Worm (Caenorhabditis elegans) whole organism, L1 larva: ENCODE data around the gene nhr-57.

Source experiments
- C16A3.4 ChIP-seq: fragments of 150-350 bp; optimal IDR thresholded peaks from 2 replicates; lab custom pipeline; 2014; ENCODE audit warnings: missing biosample characterization, missing genetic modification characterization
- C34B4.2 ChIP-seq: sonication (generic microtip); optimal IDR thresholded peaks from 2 replicates; lab custom pipeline; 2017; ENCODE audit warnings: mild to moderate bottlenecking, missing genetic modification characterization, missing compliant biosample characterization
- alr-1 ChIP-seq: fragments of 200-800 bp; sonication (Bioruptor generic); optimal IDR thresholded peaks from 2 replicates; lab custom pipeline; 2018; ENCODE audit warnings: borderline replicate concordance, mild to moderate bottlenecking, missing genetic modification characterization, missing compliant biosample characterization
- aly-2 ChIP-seq: fragments of 150-350 bp; optimal IDR thresholded peaks from 2 replicates; lab custom pipeline; 2014; ENCODE audit warnings: missing biosample characterization, missing genetic modification characterization
- ceh-63 ChIP-seq: fragments of 200-800 bp; sonication (Bioruptor generic); optimal IDR thresholded peaks from 2 replicates; lab custom pipeline; 2018; ENCODE audit warnings: mild to moderate bottlenecking, missing genetic modification characterization, missing compliant biosample characterization
- dpl-1 ChIP-seq, 3 experiments: fragments of 150-350 bp in 2 of 3; sonication (generic microtip) in 1 of 3; optimal IDR thresholded peaks; 2 replicates each; lab custom pipeline; 2014 to 2017; ENCODE audit warnings: missing biosample characterization in 3 of 3, missing genetic modification characterization in 3 of 3, missing genetic modification reagents in 3 of 3
- efl-3 ChIP-seq: fragments of 200-800 bp; sonication (Bioruptor generic); optimal IDR thresholded peaks from 2 replicates; lab custom pipeline; 2018; ENCODE audit warnings: mild to moderate bottlenecking, missing genetic modification characterization, missing compliant biosample characterization
- egl-27 ChIP-seq, 2 experiments: fragments of 150-350 bp in 1 of 2; sonication (generic microtip); optimal IDR thresholded peaks; 3 replicates each; lab custom pipeline; 2017 to 2018; ENCODE audit warnings: missing biosample characterization in 2 of 2, missing genetic modification characterization in 2 of 2, missing genetic modification reagents in 2 of 2
- elt-3 ChIP-seq, 6 experiments: fragments of 150-350 bp in 1 of 6; sonication (generic microtip); optimal IDR thresholded peaks; 2 replicates each; lab custom pipeline; 2017 to 2018; ENCODE audit warnings: missing biosample characterization in 6 of 6, missing genetic modification characterization in 6 of 6, inconsistent platforms in 1 of 6
- fkh-10 ChIP-seq: sonication (generic microtip); optimal IDR thresholded peaks from 2 replicates; lab custom pipeline; 2017; ENCODE audit warnings: missing biosample characterization, missing genetic modification reagents, missing genetic modification characterization
- hlh-4 ChIP-seq: sonication (generic microtip); optimal IDR thresholded peaks from 2 replicates; lab custom pipeline; 2016; ENCODE audit warnings: mild to moderate bottlenecking, missing genetic modification characterization, missing compliant biosample characterization
- isw-1 ChIP-seq: fragments of 200-800 bp; sonication (Bioruptor generic); IDR thresholded peaks from 2 replicates; pipeline ENCODE4 v1.3.6; 2022; ENCODE audit warnings: missing genetic modification characterization, missing compliant biosample characterization
- jun-1 ChIP-seq: fragments of 150-350 bp; optimal IDR thresholded peaks from 2 replicates; lab custom pipeline; 2014; ENCODE audit warnings: missing biosample characterization, missing genetic modification reagents, missing genetic modification characterization
- lin-14 ChIP-seq: fragments of 200-800 bp; sonication (Bioruptor generic); optimal IDR thresholded peaks from 2 replicates; lab custom pipeline; 2018; ENCODE audit warnings: mild to moderate bottlenecking, missing genetic modification characterization, moderate library complexity, missing compliant biosample characterization
- lin-15B ChIP-seq: fragments of 150-350 bp; sonication (generic microtip); optimal IDR thresholded peaks from 3 replicates; lab custom pipeline; 2014; ENCODE audit warnings: missing biosample characterization, missing genetic modification characterization
- lin-39 ChIP-seq: fragments of 150-350 bp; optimal IDR thresholded peaks from 2 replicates; lab custom pipeline; 2014; ENCODE audit warnings: missing biosample characterization, missing genetic modification reagents, missing genetic modification characterization
- lir-3 ChIP-seq: sonication (generic microtip); optimal IDR thresholded peaks from 2 replicates; lab custom pipeline; 2016; ENCODE audit warnings: mild to moderate bottlenecking, missing genetic modification characterization, moderate library complexity, missing compliant biosample characterization; ENCODE audit not compliant: poor library complexity
- mep-1 ChIP-seq: fragments of 150-350 bp; optimal IDR thresholded peaks from 2 replicates; lab custom pipeline; 2014; ENCODE audit warnings: missing biosample characterization, missing genetic modification characterization
- nhr-11 ChIP-seq: fragments of 150-350 bp; optimal IDR thresholded peaks from 2 replicates; lab custom pipeline; 2014; ENCODE audit warnings: missing biosample characterization, missing genetic modification characterization
- nhr-28 ChIP-seq: fragments of 150-350 bp; optimal IDR thresholded peaks from 2 replicates; lab custom pipeline; 2014; ENCODE audit warnings: missing biosample characterization, missing genetic modification characterization
- nhr-76 ChIP-seq: sonication (generic microtip); optimal IDR thresholded peaks from 2 replicates; lab custom pipeline; 2017; ENCODE audit warnings: missing biosample characterization, missing genetic modification characterization
- nhr-77 ChIP-seq: fragments of 150-350 bp; optimal IDR thresholded peaks from 2 replicates; lab custom pipeline; 2014; ENCODE audit warnings: missing biosample characterization, missing genetic modification characterization
- nhr-84 ChIP-seq: sonication (generic microtip); optimal IDR thresholded peaks from 2 replicates; lab custom pipeline; 2017; ENCODE audit warnings: missing biosample characterization, missing genetic modification characterization
- nhr-90 ChIP-seq: sonication (generic microtip); optimal IDR thresholded peaks from 2 replicates; lab custom pipeline; 2016; ENCODE audit warnings: mild to moderate bottlenecking, missing genetic modification characterization, missing compliant biosample characterization; ENCODE audit not compliant: poor library complexity
- snpc-4 ChIP-seq: fragments of 150-350 bp; optimal IDR thresholded peaks from 2 replicates; lab custom pipeline; 2014; ENCODE audit warnings: missing biosample characterization, missing genetic modification characterization
- sup-37 ChIP-seq: fragments of 200-800 bp; sonication (Bioruptor generic); optimal IDR thresholded peaks from 2 replicates; lab custom pipeline; 2018; ENCODE audit warnings: mild to moderate bottlenecking, missing genetic modification characterization, missing compliant biosample characterization
- swsn-7 ChIP-seq: sonication (generic microtip); optimal IDR thresholded peaks from 2 replicates; lab custom pipeline; 2016; ENCODE audit warnings: missing genetic modification characterization, missing compliant biosample characterization
- tbx-2 ChIP-seq: sonication (generic microtip); optimal IDR thresholded peaks from 2 replicates; lab custom pipeline; 2016; ENCODE audit warnings: missing genetic modification characterization, missing compliant biosample characterization
- unc-30 ChIP-seq: sonication (generic microtip); optimal IDR thresholded peaks from 2 replicates; lab custom pipeline; 2017; ENCODE audit warnings: missing biosample characterization, missing genetic modification characterization
- unc-62 ChIP-seq: fragments of 150-350 bp; optimal IDR thresholded peaks from 2 replicates; lab custom pipeline; 2014; ENCODE audit warnings: missing biosample characterization, missing genetic modification reagents, missing genetic modification characterization
- unc-86 ChIP-seq: sonication (generic microtip); optimal IDR thresholded peaks from 2 replicates; lab custom pipeline; 2016; ENCODE audit warnings: missing genetic modification characterization, missing compliant biosample characterization
- vab-15 ChIP-seq: sonication (generic microtip); optimal IDR thresholded peaks from 2 replicates; lab custom pipeline; 2017; ENCODE audit warnings: missing genotype, mild to moderate bottlenecking, missing genetic modification characterization, missing compliant biosample characterization
- xbp-1 ChIP-seq: sonication (generic microtip); optimal IDR thresholded peaks from 2 replicates; lab custom pipeline; 2016; ENCODE audit warnings: missing genetic modification characterization, missing compliant biosample characterization
- zag-1 ChIP-seq: fragments of 150-350 bp; optimal IDR thresholded peaks from 2 replicates; lab custom pipeline; 2014; ENCODE audit warnings: missing biosample characterization, missing genetic modification characterization

The nhr-57 gene

DNA sequence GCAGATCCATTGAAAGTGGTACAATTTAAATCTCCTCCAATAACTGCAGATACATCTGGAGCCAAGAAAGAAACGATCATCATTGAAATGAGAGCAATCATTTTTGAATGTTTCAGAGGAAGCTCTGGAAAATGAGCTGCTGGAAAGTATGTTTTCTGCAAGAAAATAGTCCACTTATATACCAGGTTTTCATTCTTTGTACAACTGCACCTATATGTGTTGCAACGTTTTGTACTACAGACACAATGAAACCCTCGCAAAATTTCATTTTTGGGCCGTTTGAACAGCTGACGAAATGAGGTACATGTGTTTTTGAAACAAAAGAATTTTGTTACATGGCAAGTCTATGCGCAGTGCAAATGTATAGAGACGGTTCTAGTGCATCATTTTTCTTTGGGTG, 13.4 kb upstream of the nhr-57 start, which contains the start of gene T05B4.9 (continued):
- TF ChIP-seq nhr-11 (tag; lab: Kevin White, UChicago) (no peak), C34B4.2 (no peak), isw-1 (GFP tag; lab: Robert Waterston, UW) (no peak)

DNA sequence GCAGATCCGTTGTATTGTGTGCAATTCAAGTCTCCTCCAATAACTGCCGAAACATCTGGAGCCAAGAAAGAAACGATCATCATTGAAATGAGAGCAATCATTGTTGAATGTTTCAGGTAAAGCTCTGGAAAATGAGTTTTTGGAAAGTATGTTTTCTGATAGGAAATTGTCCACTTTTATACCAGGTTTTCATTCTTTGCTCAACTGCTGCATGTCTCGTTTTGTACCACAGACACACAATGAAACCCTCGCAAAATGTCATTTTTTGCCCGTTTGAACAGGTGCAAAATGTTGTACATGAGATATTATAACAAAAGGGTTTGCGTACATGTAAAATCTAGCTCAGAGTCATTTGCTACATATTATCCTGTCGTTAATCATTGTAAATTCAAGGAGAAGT, 11.1 kb upstream of the nhr-57 start, which contains the start of gene T05B4.10:
T05B4.10 (minus strand) TSS at position 101 of the 400 bp plus-strand sequence.
- no peak for TF ChIP-seq lir-3
- TF ChIP-seq nhr-84 = no peak
- no peak for TF ChIP-seq aly-2

DNA sequence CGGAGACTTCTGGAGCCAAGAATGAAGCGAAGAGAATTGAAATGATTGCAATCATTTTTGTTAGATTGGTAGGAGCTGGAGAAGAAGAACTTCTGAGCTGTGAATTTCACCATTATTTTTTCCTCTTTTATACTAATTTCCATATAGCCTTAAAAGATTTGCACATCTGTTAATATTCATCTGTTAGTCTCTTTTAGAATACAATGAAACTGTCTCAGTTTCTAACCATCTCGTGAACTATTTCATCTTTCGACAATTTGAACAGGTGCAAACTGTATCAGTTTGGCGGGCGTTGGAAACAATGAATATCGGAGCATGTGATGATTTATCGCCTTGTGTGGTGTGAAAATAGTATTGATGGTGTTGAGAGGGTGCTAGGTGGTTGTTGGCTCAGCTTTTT, 9.3 kb upstream of the nhr-57 start, which contains the start of gene phat-5:
phat-5 (minus strand) TSS at position 101 of the 400 bp plus-strand sequence.
- TF ChIP-seq lin-39 (tag; lab: Kevin White, UChicago) (no peak), swsn-7 (no peak), xbp-1 (tag; lab: Kevin White, UChicago) (no peak), C34B4.2 (no peak), efl-3 (no peak), unc-30 (no peak), fkh-10 (GFP tag; lab: Kevin White, UChicago) (no peak), jun-1 (tag; lab: Kevin White, UChicago) (no peak), unc-86 (no peak), snpc-4 (tag; lab: Kevin White, UChicago) (no peak), dpl-1 (GFP tag; optimal IDR thresholded peaks at IDR 0.05; lab: Kevin White, UChicago) (no peak), elt-3 (tag; optimal IDR thresholded peaks at IDR 0.05; lab: Kevin White, UChicago) (no peak), mep-1 (no peak), C16A3.4 (no peak), ceh-63 (GFP tag; lab: Kevin White, UChicago) (no peak), lin-14 (no peak)
- TF ChIP-seq, all 84 proteins: peak for 0

DNA sequence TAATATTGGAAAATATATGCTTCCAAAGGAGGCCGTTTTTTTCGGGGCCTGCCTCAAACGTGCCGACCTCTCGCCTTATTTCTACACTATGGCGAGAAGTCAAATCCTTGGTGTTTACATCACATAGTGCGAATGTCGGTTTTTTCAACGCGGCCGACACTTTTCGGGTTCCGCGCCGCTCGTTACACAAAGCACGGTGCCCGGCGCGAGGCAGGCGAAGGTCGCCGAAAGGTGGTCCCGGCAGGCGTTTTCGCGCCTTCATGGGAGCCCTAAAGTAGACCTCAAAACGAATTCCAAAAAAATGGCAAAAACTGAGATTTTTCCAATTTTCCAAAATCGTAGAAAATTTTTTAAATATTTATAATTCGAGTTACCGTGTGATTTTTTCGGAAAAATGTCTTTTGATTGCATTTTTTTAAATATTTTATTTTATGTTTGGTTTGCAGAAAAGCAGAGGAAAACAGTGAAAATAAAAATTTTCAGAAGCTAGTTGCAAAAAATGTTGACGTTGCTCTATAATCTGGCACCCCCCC, 6.1 kb upstream of the nhr-57 start, which contains the start of gene T05B4.12:
T05B4.12 (minus strand) TSS at position 483 of the 533 bp plus-strand sequence.
- TF ChIP-seq nhr-76 (tag; lab: Kevin White, UChicago) (no peak), unc-86 (no peak), hlh-4 (tag; lab: Kevin White, UChicago) (no peak), egl-27 (tag; optimal IDR thresholded peaks at IDR 0.05; lab: Kevin White, UChicago) (no peak), jun-1 (tag; lab: Kevin White, UChicago) (no peak), sup-37 (GFP tag; lab: Kevin White, UChicago) (no peak)

DNA sequence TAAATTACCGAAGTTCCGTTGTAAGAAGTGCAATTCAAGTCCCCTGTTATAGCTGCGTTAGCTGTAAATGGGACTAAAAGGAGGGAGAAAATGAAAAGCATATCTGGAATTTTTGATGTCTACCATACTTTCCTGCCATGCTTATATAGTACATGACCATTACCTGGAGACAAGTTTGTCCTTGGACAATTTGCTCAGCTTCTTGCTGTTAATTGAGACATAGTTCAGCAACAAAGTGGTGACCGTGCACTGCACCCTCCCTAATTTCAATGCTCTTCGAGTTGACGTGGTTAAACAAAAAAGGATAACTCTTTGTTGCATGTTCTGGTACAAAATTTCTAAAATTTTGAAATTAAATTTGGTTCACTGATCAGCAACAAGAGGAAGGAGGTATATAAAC, 4.3 kb upstream of the nhr-57 start, which contains the start of gene T05B4.13:
T05B4.13 (minus strand) TSS at position 101 of the 400 bp plus-strand sequence.
- TF ChIP-seq unc-62 (GFP tag; lab: Kevin White, UChicago) (no peak), unc-86 (no peak), elt-3 (tag; optimal IDR thresholded peaks at IDR 0.05; lab: Kevin White, UChicago) (no peak), hlh-4 (tag; lab: Kevin White, UChicago) (no peak), jun-1 (tag; lab: Kevin White, UChicago) (no peak), alr-1 (tag; lab: Kevin White, UChicago) (no peak), nhr-90 (tag; lab: Kevin White, UChicago) (no peak), C16A3.4 (no peak), nhr-28 (tag; lab: Kevin White, UChicago) (no peak), lin-15B (tag; lab: Kevin White, UChicago) (no peak), zag-1 (tag; lab: Kevin White, UChicago) (no peak), vab-15 (tag; lab: Kevin White, UChicago) (no peak)

DNA sequence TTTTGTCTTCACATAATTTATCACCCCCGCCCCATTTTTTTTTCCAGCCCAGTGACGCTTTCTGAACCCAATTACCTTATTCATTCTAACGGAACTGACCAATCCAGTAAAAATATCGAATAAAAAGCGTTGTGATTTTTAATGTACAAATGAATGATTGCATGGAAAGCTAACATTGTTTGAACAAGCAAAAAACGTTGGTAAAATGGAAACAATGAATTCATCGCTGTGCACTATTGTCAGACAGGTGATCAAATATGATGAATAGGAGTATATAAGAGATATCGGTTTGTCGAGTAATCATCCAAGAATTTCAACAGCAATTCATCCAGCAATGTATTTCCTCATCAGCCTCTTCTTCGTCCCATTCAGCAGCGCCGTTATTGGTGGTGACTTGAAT, 2.1 kb upstream of the nhr-57 start, which contains the start of gene phat-4:
phat-4 (plus strand) TSS at position 301 of the 400 bp plus-strand sequence.
- TF ChIP-seq tbx-2 (tag; lab: Kevin White, UChicago) = no peak
- no peak for TF ChIP-seq nhr-77 (tag; lab: Kevin White, UChicago)
